Worm (Caenorhabditis elegans): ENCODE results near the gene rrp-8.

rrp-8 gene

DNA sequence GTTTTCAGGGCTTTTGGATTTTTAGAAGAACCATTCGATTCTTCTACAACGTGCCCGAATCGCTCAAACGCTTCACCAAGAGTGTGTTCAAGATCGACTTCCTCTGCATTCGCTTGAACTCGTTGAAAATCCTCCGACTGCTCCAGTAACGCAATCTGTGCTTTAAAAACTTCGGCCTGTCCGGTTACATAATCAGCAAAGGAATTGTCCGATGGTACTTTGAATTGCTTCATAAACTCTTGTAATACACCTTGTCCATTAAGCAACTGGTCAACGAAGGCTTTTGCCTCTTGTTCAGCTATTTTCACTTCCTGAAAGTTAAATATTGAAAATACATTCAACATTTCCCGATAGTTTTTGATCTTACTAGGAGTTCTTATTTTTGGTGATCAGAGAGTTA lies 24.3 kb downstream of the rrp-8 start:
- TF ChIP-seq tbx-37 (GFP tag; conservative IDR thresholded peaks at IDR 0.05), result no peak
- no peak for TF ChIP-seq tra-4 (tag; optimal IDR thresholded peaks at IDR 0.05)
- no peak for TF ChIP-seq aly-1 (tag; optimal IDR thresholded peaks at IDR 0.05)
- no peak for TF ChIP-seq tbx-11 (GFP tag; IDR thresholded peaks at IDR 0.05)
- no peak for TF ChIP-seq ets-7 (tag; optimal IDR thresholded peaks at IDR 0.05)
- no peak for TF ChIP-seq ama-1 (optimal IDR thresholded peaks at IDR 0.05)
- no peak for TF ChIP-seq ceh-36 (tag; optimal IDR thresholded peaks at IDR 0.05)
- TF ChIP-seq flt-1 (GFP tag; IDR thresholded peaks at IDR 0.05), result no peak
- no peak for TF ChIP-seq sea-1 (GFP tag; conservative IDR thresholded peaks at IDR 0.05)
- TF ChIP-seq hmbx-1 (tag; optimal IDR thresholded peaks at IDR 0.05), result no peak
- TF ChIP-seq scrt-1 (GFP tag; IDR thresholded peaks at IDR 0.05), result no peak

DNA sequence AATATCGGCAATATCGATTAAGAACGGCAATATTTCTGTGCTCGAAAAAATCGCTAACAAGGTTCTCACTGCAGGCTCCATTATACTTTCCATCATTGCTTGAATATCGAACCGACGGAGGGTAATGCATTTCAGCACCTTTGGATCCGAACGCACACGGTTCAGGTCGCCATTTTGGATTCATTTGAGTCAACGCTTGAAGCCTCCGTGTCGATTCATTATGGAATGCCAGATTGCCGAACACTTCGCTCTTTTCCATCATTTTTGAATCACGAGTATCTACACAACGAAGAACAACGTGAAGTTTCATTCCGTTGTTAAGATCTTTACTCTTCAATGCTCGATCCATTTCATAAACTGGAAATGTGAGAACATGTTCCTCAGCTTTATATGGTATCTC lies 25.8 kb downstream of the rrp-8 start:
- TF ChIP-seq sea-1 (GFP tag; conservative IDR thresholded peaks at IDR 0.05) (no peak), tra-4 (tag; optimal IDR thresholded peaks at IDR 0.05) (no peak), hmbx-1 (tag; optimal IDR thresholded peaks at IDR 0.05) (no peak), scrt-1 (GFP tag; IDR thresholded peaks at IDR 0.05) (no peak)

DNA sequence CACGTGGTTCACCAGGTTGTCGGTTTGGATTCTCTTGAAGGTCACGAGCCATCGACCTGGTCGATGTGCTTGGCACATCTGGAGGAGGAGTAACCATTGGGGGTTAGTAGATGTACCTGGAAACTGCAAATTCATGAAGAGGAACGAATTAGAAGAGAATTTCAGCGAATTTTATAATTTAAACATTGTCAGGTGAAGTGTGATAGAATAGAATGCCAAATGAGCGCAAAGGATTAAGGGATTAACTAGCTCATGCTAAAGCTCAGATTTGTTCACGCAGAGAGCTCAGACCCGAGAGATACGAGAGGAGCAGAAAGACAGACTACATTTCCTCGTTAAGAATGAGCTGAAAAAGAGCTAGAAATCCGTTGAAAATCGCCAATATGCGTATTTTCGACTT lies 28.7 kb downstream of the rrp-8 start, which contains the start of gene daf-18:
TSS of gene daf-18 (minus strand) at position 126 of the 400 bp plus-strand sequence.
- TF ChIP-seq tbx-11 (GFP tag; IDR thresholded peaks at IDR 0.05) (no peak), ceh-36 (tag; optimal IDR thresholded peaks at IDR 0.05) (peak; percentile 74), F13C5.2 (tag; optimal IDR thresholded peaks at IDR 0.05) (no peak)

DNA sequence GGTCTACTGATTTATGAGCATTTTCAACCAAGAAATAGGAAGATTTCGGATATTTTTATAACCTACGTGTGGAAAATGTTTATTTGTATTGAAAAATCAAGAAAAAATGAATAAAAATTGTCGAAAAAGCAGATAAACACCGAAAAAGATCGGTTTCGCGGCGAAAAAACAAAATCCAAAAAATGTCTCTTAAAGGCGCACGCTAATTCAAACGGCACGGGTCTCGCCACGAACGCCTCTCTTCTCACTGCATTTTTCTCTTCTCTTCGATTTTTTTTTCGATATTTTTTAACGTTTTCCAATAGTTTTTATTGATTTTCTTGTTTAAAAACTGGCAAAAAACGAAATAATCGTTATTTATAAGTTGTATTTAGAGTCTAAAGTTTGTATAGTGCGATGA lies 29.2 kb downstream of the rrp-8 start:
- TF ChIP-seq tra-4 (tag; optimal IDR thresholded peaks at IDR 0.05), result no peak
- TF ChIP-seq sea-1 (GFP tag; conservative IDR thresholded peaks at IDR 0.05), result no peak
- TF ChIP-seq ceh-13 (GFP tag; optimal IDR thresholded peaks at IDR 0.05), result no peak
- no peak for TF ChIP-seq hmg-4 (GFP tag; optimal IDR thresholded peaks at IDR 0.05)
- TF ChIP-seq hnd-1 (tag; optimal IDR thresholded peaks at IDR 0.05), result no peak
- no peak for TF ChIP-seq ets-7 (tag; optimal IDR thresholded peaks at IDR 0.05)
- no peak for TF ChIP-seq aly-1 (tag; optimal IDR thresholded peaks at IDR 0.05)
- TF ChIP-seq ama-1 (optimal IDR thresholded peaks at IDR 0.05), result no peak
- TF ChIP-seq tbx-11 (GFP tag; IDR thresholded peaks at IDR 0.05), result no peak
- no peak for TF ChIP-seq scrt-1 (GFP tag; IDR thresholded peaks at IDR 0.05)
- TF ChIP-seq hmbx-1 (tag; optimal IDR thresholded peaks at IDR 0.05), result no peak
- no peak for TF ChIP-seq flt-1 (GFP tag; IDR thresholded peaks at IDR 0.05)
- TF ChIP-seq B0310.2 (tag; optimal IDR thresholded peaks at IDR 0.05), result no peak
- no peak for TF ChIP-seq F13C5.2 (tag; optimal IDR thresholded peaks at IDR 0.05)
- no peak for TF ChIP-seq ceh-36 (tag; optimal IDR thresholded peaks at IDR 0.05)
- TF ChIP-seq pes-1 (GFP tag; IDR thresholded peaks at IDR 0.05), result no peak
- TF ChIP-seq tbx-37 (GFP tag; conservative IDR thresholded peaks at IDR 0.05), result no peak

DNA sequence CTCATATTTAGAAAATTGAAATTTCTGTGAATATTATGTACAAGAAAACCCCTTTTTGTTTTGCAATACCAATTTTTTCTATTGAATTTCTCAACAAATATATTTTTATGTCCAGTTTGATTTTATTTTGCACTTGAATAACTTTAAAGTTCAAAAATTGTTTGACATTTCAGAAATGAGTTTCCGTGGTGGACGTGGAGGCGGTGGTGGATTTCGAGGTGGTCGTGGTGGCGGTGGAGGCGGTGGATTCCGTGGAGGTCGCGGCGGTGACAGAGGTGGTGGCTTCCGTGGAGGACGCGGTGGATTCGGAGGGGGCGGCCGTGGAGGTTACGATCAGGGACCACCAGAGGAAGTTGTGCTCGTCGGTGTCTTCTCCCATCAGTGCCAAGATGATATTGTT lies 29.6 kb downstream of the rrp-8 start, which contains the start of gene garr-1:
TSS of gene garr-1 (plus strand) at position 174 of the 400 bp plus-strand sequence.
- TF ChIP-seq scrt-1 (GFP tag; IDR thresholded peaks at IDR 0.05) (no peak), F13C5.2 (tag; optimal IDR thresholded peaks at IDR 0.05) (no peak), pes-1 (GFP tag; IDR thresholded peaks at IDR 0.05) (no peak), tbx-37 (GFP tag; conservative IDR thresholded peaks at IDR 0.05) (no peak), B0310.2 (tag; optimal IDR thresholded peaks at IDR 0.05) (no peak), tra-4 (tag; optimal IDR thresholded peaks at IDR 0.05) (no peak), tbx-11 (GFP tag; IDR thresholded peaks at IDR 0.05) (no peak), ets-7 (tag; optimal IDR thresholded peaks at IDR 0.05) (no peak), flt-1 (GFP tag; IDR thresholded peaks at IDR 0.05) (no peak), ama-1 (optimal IDR thresholded peaks at IDR 0.05) (no peak), hmg-4 (GFP tag; optimal IDR thresholded peaks at IDR 0.05) (no peak), ceh-13 (GFP tag; optimal IDR thresholded peaks at IDR 0.05) (no peak), hmbx-1 (tag; optimal IDR thresholded peaks at IDR 0.05) (no peak), sea-1 (GFP tag; conservative IDR thresholded peaks at IDR 0.05) (no peak), hnd-1 (tag; optimal IDR thresholded peaks at IDR 0.05) (no peak), ceh-36 (tag; optimal IDR thresholded peaks at IDR 0.05) (no peak), aly-1 (tag; optimal IDR thresholded peaks at IDR 0.05) (no peak)

DNA sequence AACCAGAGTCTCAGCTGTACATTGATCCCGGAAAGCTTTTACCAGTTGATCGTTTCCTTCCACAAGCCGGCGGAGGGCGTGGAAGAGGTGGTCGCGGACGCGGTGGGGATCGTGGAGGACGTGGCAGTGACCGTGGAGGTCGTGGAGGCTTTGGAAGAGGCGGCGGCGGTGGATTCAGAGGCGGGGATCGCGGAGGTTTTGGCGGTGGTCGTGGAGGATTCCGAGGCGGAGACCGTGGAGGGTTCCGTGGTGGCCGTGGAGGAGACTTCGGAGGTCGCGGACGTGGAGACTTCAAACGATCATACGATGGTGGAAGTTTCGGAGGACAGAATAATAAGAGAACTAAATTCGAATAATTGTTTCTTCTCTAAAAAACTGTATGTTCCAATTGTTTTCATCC lies 30.3 kb downstream of the rrp-8 start:
- TF ChIP-seq pes-1 (GFP tag; IDR thresholded peaks at IDR 0.05), result no peak
- no peak for TF ChIP-seq tbx-37 (GFP tag; conservative IDR thresholded peaks at IDR 0.05)
- TF ChIP-seq ceh-13 (GFP tag; optimal IDR thresholded peaks at IDR 0.05), result no peak
- TF ChIP-seq aly-1 (tag; optimal IDR thresholded peaks at IDR 0.05), result no peak
- TF ChIP-seq hmg-4 (GFP tag; optimal IDR thresholded peaks at IDR 0.05), result no peak
- no peak for TF ChIP-seq scrt-1 (GFP tag; IDR thresholded peaks at IDR 0.05)
- TF ChIP-seq ceh-36 (tag; optimal IDR thresholded peaks at IDR 0.05), result no peak
- no peak for TF ChIP-seq tra-4 (tag; optimal IDR thresholded peaks at IDR 0.05)
- TF ChIP-seq ets-7 (tag; optimal IDR thresholded peaks at IDR 0.05), result no peak
- no peak for TF ChIP-seq tbx-11 (GFP tag; IDR thresholded peaks at IDR 0.05)
- TF ChIP-seq flt-1 (GFP tag; IDR thresholded peaks at IDR 0.05), result no peak

DNA sequence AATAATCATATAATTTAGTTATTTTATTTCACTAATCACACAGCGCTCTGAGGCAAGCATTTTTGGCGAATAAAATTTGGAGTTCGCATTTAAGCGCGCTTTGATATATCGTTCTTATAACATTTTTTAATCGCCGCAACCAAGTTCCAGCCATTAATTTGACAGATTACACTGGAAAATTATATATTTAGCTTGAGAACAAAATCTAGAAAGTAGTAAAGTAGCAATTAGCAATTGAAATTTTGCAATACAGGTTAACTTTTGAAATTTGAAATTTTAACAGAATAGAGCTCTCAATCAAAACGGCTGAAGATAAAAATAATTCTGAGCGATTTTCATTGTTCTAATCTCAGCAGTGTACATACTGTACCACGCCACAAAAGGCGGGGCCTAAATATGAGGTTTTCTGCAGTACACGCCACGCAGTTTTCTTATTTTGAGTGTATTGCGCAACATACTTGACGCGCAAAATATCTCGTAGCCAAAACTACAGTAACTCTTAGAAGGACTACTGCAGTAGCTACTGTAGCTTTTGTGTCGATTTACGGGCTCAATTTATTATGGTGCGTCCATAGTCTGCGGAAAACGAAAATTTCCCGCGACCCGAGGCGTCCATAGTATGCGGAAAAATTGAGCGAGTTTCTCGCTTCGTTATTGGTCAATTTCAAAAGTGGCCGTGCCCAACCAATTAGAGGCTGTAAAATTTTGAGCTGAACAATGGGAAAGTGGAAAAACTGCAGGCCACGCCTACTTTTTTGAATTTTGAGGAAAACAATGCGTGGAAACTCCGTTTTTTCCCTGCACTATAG lies 31.0 kb downstream of the rrp-8 start:
- 0 out of 2 replicates have a peak, but pooled peaks have one; percentile 17 for TF ChIP-seq pes-1 (GFP tag; IDR thresholded peaks at IDR 0.05)
- no peak for TF ChIP-seq aly-1 (tag; optimal IDR thresholded peaks at IDR 0.05)

DNA sequence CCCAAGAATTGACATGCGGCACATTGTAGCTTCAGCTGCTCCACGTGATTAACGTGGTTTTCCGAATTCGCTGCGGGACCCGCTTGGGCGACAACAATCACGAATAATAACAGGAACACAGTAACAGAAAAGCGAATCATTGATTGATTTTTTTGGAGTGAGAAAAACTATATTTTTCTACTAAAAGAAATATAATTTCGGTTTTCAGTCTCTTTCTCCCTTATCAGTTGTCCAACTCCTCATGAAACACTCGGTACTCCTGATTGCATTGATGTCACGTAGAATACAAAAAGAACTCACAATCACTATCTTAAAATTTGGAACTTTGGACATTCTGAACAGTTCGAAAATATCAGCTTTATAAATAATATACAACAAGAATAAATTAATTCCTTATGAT lies 32.5 kb downstream of the rrp-8 start, which contains the start of gene Y66H1A.5:
TSS of gene Y66H1A.5 (minus strand) at position 265 of the 400 bp plus-strand sequence.
- TF ChIP-seq ceh-36 (tag; optimal IDR thresholded peaks at IDR 0.05) (no peak), hmbx-1 (tag; optimal IDR thresholded peaks at IDR 0.05) (no peak), aly-1 (tag; optimal IDR thresholded peaks at IDR 0.05) (no peak), hmg-4 (GFP tag; optimal IDR thresholded peaks at IDR 0.05) (no peak), sea-1 (GFP tag; conservative IDR thresholded peaks at IDR 0.05) (no peak), tbx-37 (GFP tag; conservative IDR thresholded peaks at IDR 0.05) (no peak), ceh-13 (GFP tag; optimal IDR thresholded peaks at IDR 0.05) (no peak), ama-1 (optimal IDR thresholded peaks at IDR 0.05) (no peak), tra-4 (tag; optimal IDR thresholded peaks at IDR 0.05) (no peak), scrt-1 (GFP tag; IDR thresholded peaks at IDR 0.05) (no peak), pes-1 (GFP tag; IDR thresholded peaks at IDR 0.05) (no peak), B0310.2 (tag; optimal IDR thresholded peaks at IDR 0.05) (no peak), F13C5.2 (tag; optimal IDR thresholded peaks at IDR 0.05) (no peak), hnd-1 (tag; optimal IDR thresholded peaks at IDR 0.05) (no peak), tbx-11 (GFP tag; IDR thresholded peaks at IDR 0.05) (no peak), ets-7 (tag; optimal IDR thresholded peaks at IDR 0.05) (no peak), flt-1 (GFP tag; IDR thresholded peaks at IDR 0.05) (no peak)

Measured in whole organism, early embryonic.